Worm (Caenorhabditis elegans) whole organism, young adult: ENCODE results near the gene Y55F3BR.2.
A peak's percentile ranks its signal among the peaks of the same experiment; 100 is the strongest.

ENCODE experiments used
- B0035.1 ChIP-seq: sonication (generic microtip); optimal IDR thresholded peaks from 2 replicates; lab custom pipeline; 2016; ENCODE audit warnings: missing genetic modification characterization, mild to moderate bottlenecking, missing compliant biosample characterization, missing genotype, missing genetic modification reagents
- C17E4.6 ChIP-seq: fragments of 200-800 bp; sonication (Bioruptor generic); IDR thresholded peaks from 2 replicates; pipeline ENCODE4 v1.3.6; 2022; ENCODE audit warnings: missing genetic modification reagents, missing genetic modification characterization, missing compliant biosample characterization
- F23B12.7 ChIP-seq: sonication (generic microtip); optimal IDR thresholded peaks from 2 replicates; lab custom pipeline; 2017; ENCODE audit warnings: missing genetic modification characterization, mild to moderate bottlenecking, missing compliant biosample characterization, antibody characterized with exemption, moderate library complexity; ENCODE audit not compliant: insufficient read depth
- F37B4.10 ChIP-seq: fragments of 200-800 bp; sonication (Bioruptor generic); IDR thresholded peaks from 2 replicates; pipeline ENCODE4 v1.3.6; 2022; ENCODE audit warnings: missing genetic modification characterization, missing compliant biosample characterization
- F52B5.7 ChIP-seq: sonication (generic microtip); optimal IDR thresholded peaks from 2 replicates; lab custom pipeline; 2016; ENCODE audit warnings: mild to moderate bottlenecking, missing genetic modification characterization, missing compliant biosample characterization
- F57A8.1 ChIP-seq: fragments of 200-800 bp; sonication (Bioruptor generic); optimal IDR thresholded peaks from 2 replicates; lab custom pipeline; 2018; ENCODE audit warnings: mild to moderate bottlenecking, missing genetic modification characterization, moderate library complexity, missing compliant biosample characterization
- T07F8.4 ChIP-seq: sonication (generic microtip); optimal IDR thresholded peaks from 2 replicates; lab custom pipeline; 2016; ENCODE audit warnings: mild to moderate bottlenecking, missing genetic modification characterization, moderate library complexity, missing compliant biosample characterization
- Y53F4B.3 ChIP-seq: fragments of 200-800 bp; sonication (Bioruptor generic); IDR thresholded peaks from 2 replicates; pipeline ENCODE4 v1.3.6; 2022; ENCODE audit warnings: missing genetic modification reagents, missing genetic modification characterization, missing compliant biosample characterization
- Y56A3A.18 ChIP-seq: fragments of 200-800 bp; sonication (Bioruptor generic); IDR thresholded peaks from 2 replicates; pipeline ENCODE4 v1.3.6; 2022; ENCODE audit warnings: missing genetic modification reagents, missing genetic modification characterization, missing compliant biosample characterization
- ZK185.1 ChIP-seq: sonication (generic microtip); optimal IDR thresholded peaks from 2 replicates; lab custom pipeline; 2016; ENCODE audit warnings: mild to moderate bottlenecking, missing genetic modification characterization, missing compliant biosample characterization; ENCODE audit not compliant: poor library complexity, severe bottlenecking
- ama-1 ChIP-seq, 3 experiments: fragments of 150-350 bp in 1 of 3; sonication (generic microtip) in 2 of 3; optimal IDR thresholded peaks; 2 replicates each; lab custom pipeline; 2014 to 2018; ENCODE audit warnings: missing biosample characterization in 2 of 3, missing genetic modification characterization in 2 of 3, missing genetic modification reagents in 2 of 3
- ceh-100 ChIP-seq: fragments of 200-800 bp; sonication (Bioruptor generic); IDR thresholded peaks from 2 replicates; pipeline ENCODE4 v1.3.6; 2022; ENCODE audit warnings: missing genetic modification reagents, missing genetic modification characterization, missing compliant biosample characterization
- ceh-40 ChIP-seq: fragments of 200-800 bp; sonication (Bioruptor generic); IDR thresholded peaks from 2 replicates; pipeline ENCODE4 v1.3.6; 2022; ENCODE audit warnings: missing genetic modification characterization, missing compliant biosample characterization
- ceh-58 ChIP-seq: fragments of 200-800 bp; sonication (Bioruptor generic); IDR thresholded peaks from 2 replicates; pipeline ENCODE4 v1.3.6; 2022; ENCODE audit warnings: missing genetic modification characterization, missing compliant biosample characterization
- ceh-79 ChIP-seq: sonication (generic microtip); optimal IDR thresholded peaks from 2 replicates; lab custom pipeline; 2017; ENCODE audit warnings: mild to moderate bottlenecking, missing genetic modification characterization, missing compliant biosample characterization
- ceh-91 ChIP-seq: fragments of 200-800 bp; sonication (Bioruptor generic); IDR thresholded peaks from 2 replicates; pipeline ENCODE4 v1.3.6; 2022; ENCODE audit warnings: missing genetic modification reagents, missing genetic modification characterization, missing compliant biosample characterization
- chd-7 ChIP-seq: sonication (generic microtip); optimal IDR thresholded peaks from 2 replicates; lab custom pipeline; 2016; ENCODE audit warnings: mild to moderate bottlenecking, missing genetic modification characterization, moderate library complexity, missing compliant biosample characterization
- dpl-1 ChIP-seq: fragments of 150-350 bp; optimal IDR thresholded peaks from 2 replicates; lab custom pipeline; 2014; ENCODE audit warnings: missing biosample characterization, missing genetic modification reagents, missing genetic modification characterization
- efl-1 ChIP-seq: fragments of 150-350 bp; optimal IDR thresholded peaks from 2 replicates; lab custom pipeline; 2014; ENCODE audit warnings: missing biosample characterization, missing genetic modification reagents, missing genetic modification characterization
- gei-17 ChIP-seq: fragments of 200-800 bp; sonication (Bioruptor generic); optimal IDR thresholded peaks from 2 replicates; lab custom pipeline; 2018; ENCODE audit warnings: mild to moderate bottlenecking, missing genetic modification characterization, missing compliant biosample characterization
- hlh-26 ChIP-seq: fragments of 200-800 bp; sonication (Bioruptor generic); conservative IDR thresholded peaks from 2 replicates; pipeline ENCODE4 v1.3.6; 2022; ENCODE audit warnings: missing genetic modification reagents, missing genetic modification characterization, missing compliant biosample characterization
- hmg-1.2 ChIP-seq: fragments of 200-800 bp; sonication (Bioruptor generic); IDR thresholded peaks from 2 replicates; pipeline ENCODE4 v1.3.6; 2022; ENCODE audit warnings: missing genetic modification reagents, missing genetic modification characterization, missing compliant biosample characterization
- hmg-20 ChIP-seq: fragments of 200-800 bp; sonication (Bioruptor generic); IDR thresholded peaks from 2 replicates; pipeline ENCODE4 v1.3.6; 2022; ENCODE audit warnings: missing genetic modification reagents, missing genetic modification characterization, missing compliant biosample characterization
- hrde-1 ChIP-seq: sonication (generic microtip); optimal IDR thresholded peaks from 2 replicates; lab custom pipeline; 2016; ENCODE audit warnings: missing genetic modification characterization, mild to moderate bottlenecking, missing compliant biosample characterization, moderate library complexity, missing genotype, missing genetic modification reagents, borderline replicate concordance
- hsf-1 ChIP-seq: fragments of 200-800 bp; sonication (Bioruptor generic); IDR thresholded peaks from 2 replicates; pipeline ENCODE4 v1.3.6; 2022; ENCODE audit warnings: missing genetic modification reagents, missing genetic modification characterization, missing compliant biosample characterization
- lag-1 ChIP-seq: fragments of 200-800 bp; sonication (Bioruptor generic); IDR thresholded peaks from 2 replicates; pipeline ENCODE4 v1.3.6; 2022; ENCODE audit warnings: missing genetic modification reagents, missing genetic modification characterization, missing compliant biosample characterization
- lin-26 ChIP-seq: fragments of 200-800 bp; sonication (Bioruptor generic); IDR thresholded peaks from 2 replicates; pipeline ENCODE4 v1.3.6; 2022; ENCODE audit warnings: missing genetic modification reagents, missing genetic modification characterization, missing compliant biosample characterization
- lir-1 ChIP-seq: fragments of 200-800 bp; sonication (Bioruptor generic); conservative IDR thresholded peaks from 2 replicates; pipeline ENCODE4 v1.3.6; 2022; ENCODE audit warnings: missing genetic modification reagents, missing genetic modification characterization, missing compliant biosample characterization
- madf-3 ChIP-seq: fragments of 200-800 bp; sonication (Bioruptor generic); IDR thresholded peaks from 2 replicates; pipeline ENCODE4 v1.3.6; 2022; ENCODE audit warnings: missing genetic modification reagents, missing genetic modification characterization, missing compliant biosample characterization
- madf-6 ChIP-seq: fragments of 200-800 bp; sonication (Bioruptor generic); IDR thresholded peaks from 2 replicates; pipeline ENCODE4 v1.3.6; 2022; ENCODE audit warnings: missing genetic modification reagents, missing genetic modification characterization, missing compliant biosample characterization
- mcd-1 ChIP-seq: fragments of 200-800 bp; sonication (Bioruptor generic); IDR thresholded peaks from 2 replicates; pipeline ENCODE4 v1.3.6; 2022; ENCODE audit warnings: missing genetic modification reagents, missing genetic modification characterization, missing compliant biosample characterization
- nfya-1 ChIP-seq: sonication (generic microtip); optimal IDR thresholded peaks from 2 replicates; lab custom pipeline; 2017; ENCODE audit warnings: antibody characterized with exemption, missing compliant biosample characterization, missing genetic modification characterization, borderline replicate concordance; ENCODE audit not compliant: insufficient read depth
- nfyb-1 ChIP-seq: fragments of 200-800 bp; sonication (Bioruptor generic); IDR thresholded peaks from 2 replicates; pipeline ENCODE4 v1.3.6; 2022; ENCODE audit warnings: missing genetic modification reagents, missing genetic modification characterization, missing compliant biosample characterization
- nhr-120 ChIP-seq: fragments of 200-800 bp; sonication (Bioruptor generic); IDR thresholded peaks from 2 replicates; pipeline ENCODE4 v1.3.6; 2022; ENCODE audit warnings: missing genetic modification characterization, missing compliant biosample characterization
- nhr-27 ChIP-seq: fragments of 200-800 bp; sonication (Bioruptor generic); optimal IDR thresholded peaks from 2 replicates; lab custom pipeline; 2018; ENCODE audit warnings: mild to moderate bottlenecking, missing genetic modification characterization, moderate library complexity, missing compliant biosample characterization
- pha-4 ChIP-seq: fragments of 150-350 bp; sonication (generic microtip); optimal IDR thresholded peaks from 2 replicates; lab custom pipeline; 2014; ENCODE audit warnings: missing biosample characterization, missing genetic modification reagents, missing genetic modification characterization
- rcor-1 ChIP-seq: fragments of 200-800 bp; sonication (Bioruptor generic); IDR thresholded peaks from 2 replicates; pipeline ENCODE4 v1.3.6; 2022; ENCODE audit warnings: missing genetic modification reagents, missing genetic modification characterization, missing compliant biosample characterization
- rec-8 ChIP-seq, 2 experiments: sonication (generic microtip); optimal IDR thresholded peaks; 2 replicates each; lab custom pipeline; 2016; ENCODE audit warnings: mild to moderate bottlenecking in 2 of 2, missing genetic modification characterization in 2 of 2, missing genetic modification reagents in 2 of 2, missing genotype in 2 of 2, missing biosample characterization in 1 of 2, missing compliant biosample characterization in 1 of 2, moderate library complexity in 1 of 2
- repo-1 ChIP-seq: sonication (generic microtip); optimal IDR thresholded peaks from 2 replicates; lab custom pipeline; 2017; ENCODE audit warnings: mild to moderate bottlenecking, missing genetic modification characterization, missing compliant biosample characterization
- rpc-1 ChIP-seq, 2 experiments: fragments of 150-350 bp in 1 of 2; sonication (generic microtip) in 1 of 2; optimal IDR thresholded peaks; 2 replicates each; lab custom pipeline; 2014 to 2018; ENCODE audit warnings: missing biosample characterization in 1 of 2, missing genetic modification characterization in 1 of 2, missing genetic modification reagents in 1 of 2, missing genotype in 1 of 2
- sea-2 ChIP-seq: fragments of 200-800 bp; sonication (Bioruptor generic); IDR thresholded peaks from 2 replicates; pipeline ENCODE4 v1.3.6; 2022; ENCODE audit warnings: missing genetic modification characterization, missing compliant biosample characterization
- snpc-1.1 ChIP-seq: sonication (generic microtip); optimal IDR thresholded peaks from 2 replicates; lab custom pipeline; 2017; ENCODE audit warnings: missing genetic modification characterization, mild to moderate bottlenecking, missing compliant biosample characterization, antibody characterized with exemption, moderate library complexity, missing genotype, missing genetic modification reagents; ENCODE audit not compliant: insufficient read depth
- snpc-4 ChIP-seq, 5 experiments: fragments of 150-350 bp in 1 of 5; sonication (generic microtip) in 4 of 5; optimal IDR thresholded peaks; 2 replicates each; lab custom pipeline; 2014 to 2018; ENCODE audit warnings: missing genetic modification characterization in 5 of 5, missing biosample characterization in 3 of 5, antibody characterized with exemption in 2 of 5, mild to moderate bottlenecking in 2 of 5, missing compliant biosample characterization in 2 of 5, missing genotype in 2 of 5, moderate library complexity in 2 of 5, missing genetic modification reagents in 1 of 5
- tbx-9 ChIP-seq: sonication (generic microtip); optimal IDR thresholded peaks from 2 replicates; lab custom pipeline; 2016; ENCODE audit warnings: borderline replicate concordance, missing genetic modification characterization, inconsistent platforms, missing compliant biosample characterization
- ztf-22 ChIP-seq: fragments of 200-800 bp; sonication (Bioruptor generic); optimal IDR thresholded peaks from 2 replicates; lab custom pipeline; 2018; ENCODE audit warnings: mild to moderate bottlenecking, missing genetic modification characterization, moderate library complexity, missing compliant biosample characterization
- ztf-26 ChIP-seq: sonication (generic microtip); optimal IDR thresholded peaks from 2 replicates; lab custom pipeline; 2017; ENCODE audit warnings: missing genetic modification characterization, missing compliant biosample characterization
- ztf-3 ChIP-seq: fragments of 200-800 bp; sonication (Bioruptor generic); optimal IDR thresholded peaks from 2 replicates; lab custom pipeline; 2018; ENCODE audit warnings: mild to moderate bottlenecking, missing genetic modification characterization, missing compliant biosample characterization

Gene Y55F3BR.2

DNA sequence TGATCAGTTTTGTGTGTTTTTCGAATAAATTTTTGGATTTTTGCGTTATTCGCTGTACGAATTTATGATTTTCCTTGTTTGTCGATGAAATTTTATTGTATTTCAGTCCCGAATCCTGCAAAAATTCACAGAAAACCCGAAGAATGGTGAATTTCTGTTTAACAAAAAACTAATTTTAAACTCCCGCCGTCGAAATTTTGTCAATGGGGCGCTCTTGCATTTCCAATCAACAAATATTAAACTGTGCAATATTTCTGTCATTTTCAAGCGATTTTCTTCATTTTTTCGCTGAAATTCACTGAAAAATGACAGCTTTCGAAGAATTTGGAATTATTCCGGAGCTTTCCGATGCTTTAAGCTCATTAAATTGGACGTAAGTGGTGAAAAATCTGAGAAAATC, 15.9 kb downstream of the Y55F3BR.2 start, which contains the start of gene Y55F3BR.1 (continued):
- TF ChIP-seq snpc-4 (GFP tag; optimal IDR thresholded peaks at IDR 0.05; lab: Kevin White, UChicago) (no peak), snpc-4 (tag; optimal IDR thresholded peaks at IDR 0.05; lab: Kevin White, UChicago) (peak in 2 of 4 experiments; percentile 64 to 65), nhr-120 (GFP tag; lab: Robert Waterston, UW) (no peak), F57A8.1 (no peak), B0035.1 (tag; lab: Kevin White, UChicago) (no peak), rpc-1 (optimal IDR thresholded peaks at IDR 0.05; lab: Kevin White, UChicago) (no peak), rpc-1 (tag; optimal IDR thresholded peaks at IDR 0.05; lab: Kevin White, UChicago) (no peak), F23B12.7 (tag; lab: Kevin White, UChicago) (peak; percentile 9), efl-1 (GFP tag; lab: Kevin White, UChicago) (peak; percentile 90), ceh-79 (tag; lab: Kevin White, UChicago) (no peak), ceh-58 (GFP tag; lab: Robert Waterston, UW) (no peak), pha-4 (tag; lab: Kevin White, UChicago) (no peak), madf-6 (GFP tag; lab: Robert Waterston, UW) (peak; percentile 27; the same call in 1 of the 2 replicates), nfya-1 (tag; lab: Kevin White, UChicago) (no peak), lir-1 (GFP tag; lab: Robert Waterston, UW) (no peak), ceh-40 (no peak), mcd-1 (GFP tag; lab: Robert Waterston, UW) (peak; percentile 95), nfyb-1 (GFP tag; lab: Robert Waterston, UW) (no peak), lag-1 (GFP tag; lab: Robert Waterston, UW) (no peak), dpl-1 (peak; percentile 81), hlh-26 (no peak), ztf-22 (no peak), C17E4.6 (GFP tag; lab: Robert Waterston, UW) (no peak), nhr-27 (no peak), tbx-9 (no peak), repo-1 (tag; lab: Kevin White, UChicago) (no peak), madf-3 (GFP tag; lab: Robert Waterston, UW) (no peak), rcor-1 (GFP tag; lab: Robert Waterston, UW) (no peak), Y53F4B.3 (GFP tag; lab: Robert Waterston, UW) (no peak), ztf-3 (GFP tag; lab: Kevin White, UChicago) (no peak), F52B5.7 (tag; lab: Kevin White, UChicago) (no peak), Y56A3A.18 (GFP tag; lab: Robert Waterston, UW) (no peak), hmg-1.2 (GFP tag; lab: Robert Waterston, UW) (no peak), ceh-91 (GFP tag; lab: Robert Waterston, UW) (no peak), ama-1 (optimal IDR thresholded peaks at IDR 0.05; lab: Kevin White, UChicago) (no peak), ama-1 (GFP tag; optimal IDR thresholded peaks at IDR 0.05; lab: Kevin White, UChicago) (no peak), ztf-26 (tag; lab: Kevin White, UChicago) (no peak), ceh-100 (no peak), lin-26 (GFP tag; lab: Robert Waterston, UW) (no peak), snpc-1.1 (tag; lab: Kevin White, UChicago) (no peak), hsf-1 (GFP tag; lab: Robert Waterston, UW) (no peak), hmg-20 (no peak), chd-7 (tag; lab: Kevin White, UChicago) (no peak), hrde-1 (tag; lab: Kevin White, UChicago) (no peak), T07F8.4 (tag; lab: Kevin White, UChicago) (no peak), gei-17 (GFP tag; lab: Kevin White, UChicago) (no peak), F37B4.10 (GFP tag; lab: Robert Waterston, UW) (no peak), sea-2 (GFP tag; lab: Robert Waterston, UW) (no peak), rec-8 (tag; optimal IDR thresholded peaks at IDR 0.05; lab: Kevin White, UChicago) (no peak), ZK185.1 (no peak)
